Worm (Caenorhabditis elegans): ENCODE measurements around the gene K02A6.2.

The K02A6.2 gene

DNA sequence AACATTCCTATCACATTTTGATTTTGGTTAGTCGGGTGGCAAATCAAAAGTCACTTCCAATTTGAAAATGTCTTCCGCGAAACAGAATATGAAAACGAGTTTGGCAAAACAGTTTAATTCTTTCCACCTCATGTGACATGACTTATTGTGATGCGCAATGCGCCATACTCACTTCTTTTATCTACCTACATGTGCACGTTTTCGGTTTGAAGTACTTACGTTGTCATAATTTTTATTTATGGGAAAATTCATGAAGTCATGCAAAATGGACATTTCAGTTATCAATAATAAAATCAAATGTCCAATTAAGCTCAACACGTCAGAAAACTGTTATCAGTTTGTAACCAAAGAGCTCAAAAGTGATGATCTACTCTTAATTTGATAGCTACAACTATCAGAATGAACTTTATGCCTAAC is 13.8 kb upstream of the K02A6.2 start (continued):
- no peak for TF ChIP-seq ztf-4 (tag; optimal IDR thresholded peaks at IDR 0.05)
- TF ChIP-seq nhr-12 (tag; optimal IDR thresholded peaks at IDR 0.05): no peak
- no peak for TF ChIP-seq ztf-11 (tag; optimal IDR thresholded peaks at IDR 0.05)
- peak; percentile 31 to 63 for TF ChIP-seq lin-35 (GFP tag; optimal IDR thresholded peaks at IDR 0.05)
- no peak for TF ChIP-seq zip-4 (GFP tag; optimal IDR thresholded peaks at IDR 0.05)
- TF ChIP-seq vab-15 (tag; optimal IDR thresholded peaks at IDR 0.05): peak; percentile 66
- TF ChIP-seq elt-3 (tag; optimal IDR thresholded peaks at IDR 0.05): peak in 2 of 6 experiments; percentile 71 to 92
- TF ChIP-seq C04F5.9 (tag; optimal IDR thresholded peaks at IDR 0.05): no peak
- no peak for TF ChIP-seq nhr-76 (tag; optimal IDR thresholded peaks at IDR 0.05)
- TF ChIP-seq pqm-1 (tag; optimal IDR thresholded peaks at IDR 0.05): no peak
- no peak for TF ChIP-seq unc-30 (tag; optimal IDR thresholded peaks at IDR 0.05)
- TF ChIP-seq sox-4 (tag; optimal IDR thresholded peaks at IDR 0.05): no peak
- TF ChIP-seq mep-1 (tag; optimal IDR thresholded peaks at IDR 0.05): peak; percentile 15
- TF ChIP-seq fkh-8 (tag; optimal IDR thresholded peaks at IDR 0.05): no peak
- no peak for TF ChIP-seq alr-1 (tag; optimal IDR thresholded peaks at IDR 0.05; ENCODE audit: borderline replicate concordance)
- TF ChIP-seq grh-1 (GFP tag; IDR thresholded peaks at IDR 0.05): peak; percentile 91
- peak; percentile 84 for TF ChIP-seq snu-23 (GFP tag; optimal IDR thresholded peaks at IDR 0.05)
- TF ChIP-seq ama-1 (optimal IDR thresholded peaks at IDR 0.05): no peak
- no peak for TF ChIP-seq unc-130 (tag; optimal IDR thresholded peaks at IDR 0.05)
- no peak for TF ChIP-seq lin-39 (tag; optimal IDR thresholded peaks at IDR 0.05)
- no peak for TF ChIP-seq hlh-17 (GFP tag; optimal IDR thresholded peaks at IDR 0.05; ENCODE audit: borderline replicate concordance)
- no peak for TF ChIP-seq nhr-237 (tag; optimal IDR thresholded peaks at IDR 0.05)
- peak; percentile 80 for TF ChIP-seq nhr-71 (tag; optimal IDR thresholded peaks at IDR 0.05)
- TF ChIP-seq tbx-2 (tag; optimal IDR thresholded peaks at IDR 0.05): peak; percentile 65
- peak; percentile 85 for TF ChIP-seq nhr-20 (tag; optimal IDR thresholded peaks at IDR 0.05)
- peak; percentile 3 for TF ChIP-seq lir-3 (tag; optimal IDR thresholded peaks at IDR 0.05; ENCODE audit: poor library complexity)
- TF ChIP-seq elt-2 (tag; optimal IDR thresholded peaks at IDR 0.05): peak; percentile 83
- TF ChIP-seq nhr-84 (tag; optimal IDR thresholded peaks at IDR 0.05): no peak
- TF ChIP-seq ets-5 (GFP tag; IDR thresholded peaks at IDR 0.05): no peak
- no peak for TF ChIP-seq irx-1 (tag; optimal IDR thresholded peaks at IDR 0.05)
- TF ChIP-seq jun-1 (tag; optimal IDR thresholded peaks at IDR 0.05): no peak
- no peak for TF ChIP-seq snpc-4 (tag; optimal IDR thresholded peaks at IDR 0.05)
- no peak for TF ChIP-seq egl-27 (tag; optimal IDR thresholded peaks at IDR 0.05)
- TF ChIP-seq tlp-1 (tag; optimal IDR thresholded peaks at IDR 0.05): peak; percentile 38
- no peak for TF ChIP-seq xbp-1 (tag; optimal IDR thresholded peaks at IDR 0.05)
- no peak for TF ChIP-seq nhr-28 (tag; optimal IDR thresholded peaks at IDR 0.05)
- TF ChIP-seq unc-98 (GFP tag; IDR thresholded peaks at IDR 0.05): no peak
- peak; percentile 7 for TF ChIP-seq lin-13 (GFP tag; optimal IDR thresholded peaks at IDR 0.05)
- no peak for TF ChIP-seq aly-2 (tag; optimal IDR thresholded peaks at IDR 0.05)
- peak; percentile 43 for TF ChIP-seq pag-3 (tag; optimal IDR thresholded peaks at IDR 0.05; ENCODE audit: borderline replicate concordance, insufficient read depth)
- TF ChIP-seq nhr-19 (GFP tag; conservative IDR thresholded peaks at IDR 0.05): peak; percentile 38; the same call in 1 of the 2 replicates
- TF ChIP-seq egl-13 (tag; optimal IDR thresholded peaks at IDR 0.05): no peak
- no peak for TF ChIP-seq nhr-11 (tag; optimal IDR thresholded peaks at IDR 0.05)
- no peak for TF ChIP-seq fkh-4 (tag; optimal IDR thresholded peaks at IDR 0.05; ENCODE audit: borderline replicate concordance)
- TF ChIP-seq lin-14 (GFP tag; optimal IDR thresholded peaks at IDR 0.05): peak; percentile 84
- TF ChIP-seq fos-1 (tag; optimal IDR thresholded peaks at IDR 0.05): no peak
- TF ChIP-seq aha-1 (tag; optimal IDR thresholded peaks at IDR 0.05): no peak
- TF ChIP-seq nhr-47 (tag; optimal IDR thresholded peaks at IDR 0.05): peak; percentile 54
- no peak for TF ChIP-seq dsc-1 (tag; optimal IDR thresholded peaks at IDR 0.05)
- no peak for TF ChIP-seq rnt-1 (tag; optimal IDR thresholded peaks at IDR 0.05)
- TF ChIP-seq lsy-2 (tag; optimal IDR thresholded peaks at IDR 0.05): peak; percentile 17 to 57
- no peak for TF ChIP-seq lin-15B (tag; optimal IDR thresholded peaks at IDR 0.05)
- TF ChIP-seq pax-3 (tag; optimal IDR thresholded peaks at IDR 0.05): no peak

Data from whole organism, L1 larva.